Worm (Caenorhabditis elegans) whole organism, mixed stage, embryonic: ENCODE measurements around the gene ceh-100.

Experiments used
- M03D4.4 ChIP-seq: sonication (generic microtip); optimal IDR thresholded peaks from 2 replicates; lab custom pipeline; 2017; ENCODE audit warnings: mild to moderate bottlenecking, missing genetic modification characterization, missing compliant biosample characterization
- bed-3 ChIP-seq: fragments of 200-800 bp; sonication (Bioruptor generic); optimal IDR thresholded peaks from 3 replicates; lab custom pipeline; 2018; ENCODE audit warnings: mild to moderate bottlenecking, missing genetic modification characterization, moderate library complexity, missing compliant biosample characterization
- blmp-1 ChIP-seq: fragments of 150-350 bp; optimal IDR thresholded peaks from 2 replicates; lab custom pipeline; 2014; ENCODE audit warnings: missing biosample characterization, missing genetic modification characterization
- ceh-39 ChIP-seq: fragments of 150-350 bp; optimal IDR thresholded peaks from 2 replicates; lab custom pipeline; 2014; ENCODE audit warnings: missing biosample characterization, missing genetic modification characterization
- ceh-43 ChIP-seq: fragments of 200-800 bp; sonication (Bioruptor generic); optimal IDR thresholded peaks from 2 replicates; lab custom pipeline; 2018; ENCODE audit warnings: mild to moderate bottlenecking, missing genetic modification characterization, moderate library complexity, missing compliant biosample characterization
- ces-1 ChIP-seq: fragments of 150-350 bp; optimal IDR thresholded peaks from 2 replicates; lab custom pipeline; 2014; ENCODE audit warnings: missing biosample characterization, missing genetic modification reagents, missing genetic modification characterization
- cnd-1 ChIP-seq: fragments of 200-800 bp; sonication (Bioruptor generic); optimal IDR thresholded peaks from 2 replicates; lab custom pipeline; 2018; ENCODE audit warnings: mild to moderate bottlenecking, missing genetic modification characterization, missing compliant biosample characterization
- drap-1 ChIP-seq: fragments of 200-800 bp; sonication (Bioruptor generic); optimal IDR thresholded peaks from 3 replicates; lab custom pipeline; 2018; ENCODE audit warnings: mild to moderate bottlenecking, missing genetic modification characterization, missing compliant biosample characterization
- ham-2 ChIP-seq: fragments of 200-800 bp; sonication (Bioruptor generic); optimal IDR thresholded peaks from 2 replicates; lab custom pipeline; 2018; ENCODE audit warnings: mild to moderate bottlenecking, missing genetic modification characterization, missing compliant biosample characterization
- lin-13 ChIP-seq: fragments of 150-350 bp; optimal IDR thresholded peaks from 2 replicates; lab custom pipeline; 2014; ENCODE audit warnings: missing biosample characterization, missing genetic modification characterization
- lsy-2 ChIP-seq: fragments of 150-350 bp; optimal IDR thresholded peaks from 2 replicates; lab custom pipeline; 2014; ENCODE audit warnings: missing biosample characterization, missing genetic modification characterization
- mab-5 ChIP-seq: fragments of 150-350 bp; optimal IDR thresholded peaks from 2 replicates; lab custom pipeline; 2014; ENCODE audit warnings: missing biosample characterization, missing genetic modification characterization
- nhr-12 ChIP-seq: fragments of 150-350 bp; optimal IDR thresholded peaks from 2 replicates; lab custom pipeline; 2014; ENCODE audit warnings: missing biosample characterization, missing genetic modification characterization
- nhr-2 ChIP-seq: fragments of 150-350 bp; optimal IDR thresholded peaks from 2 replicates; lab custom pipeline; 2014; ENCODE audit warnings: missing biosample characterization, missing genetic modification characterization
- nhr-237 ChIP-seq: fragments of 150-350 bp; optimal IDR thresholded peaks from 2 replicates; lab custom pipeline; 2014; ENCODE audit warnings: missing biosample characterization, missing genetic modification characterization
- nhr-76 ChIP-seq: sonication (generic microtip); optimal IDR thresholded peaks from 2 replicates; lab custom pipeline; 2017; ENCODE audit warnings: missing biosample characterization, missing genetic modification characterization
- pha-4 ChIP-seq: fragments of 150-350 bp; optimal IDR thresholded peaks from 2 replicates; lab custom pipeline; 2018; ENCODE audit warnings: missing biosample characterization, missing genetic modification reagents, missing genetic modification characterization
- sem-2 ChIP-seq: fragments of 200-800 bp; sonication (Bioruptor generic); optimal IDR thresholded peaks from 2 replicates; lab custom pipeline; 2018; ENCODE audit warnings: mild to moderate bottlenecking, missing genetic modification characterization, missing compliant biosample characterization
- snpc-4 ChIP-seq: fragments of 150-350 bp; optimal IDR thresholded peaks from 2 replicates; lab custom pipeline; 2014; ENCODE audit warnings: missing biosample characterization, missing genetic modification characterization
- sptf-1 ChIP-seq: sonication (generic microtip); optimal IDR thresholded peaks from 2 replicates; lab custom pipeline; 2017; ENCODE audit warnings: mild to moderate bottlenecking, missing genetic modification characterization, moderate library complexity, missing compliant biosample characterization
- unc-120 ChIP-seq: sonication (generic microtip); optimal IDR thresholded peaks from 2 replicates; lab custom pipeline; 2017; ENCODE audit warnings: missing genetic modification characterization, missing compliant biosample characterization; ENCODE audit not compliant: poor library complexity, severe bottlenecking
- unc-39 ChIP-seq: fragments of 150-350 bp; optimal IDR thresholded peaks from 2 replicates; lab custom pipeline; 2014; ENCODE audit warnings: missing biosample characterization, missing genetic modification characterization
- unc-62 ChIP-seq: fragments of 150-350 bp; optimal IDR thresholded peaks from 2 replicates; lab custom pipeline; 2014; ENCODE audit warnings: missing biosample characterization, missing genetic modification reagents, missing genetic modification characterization
- zip-8 ChIP-seq: fragments of 150-350 bp; optimal IDR thresholded peaks from 2 replicates; lab custom pipeline; 2014; ENCODE audit warnings: missing biosample characterization, missing genetic modification characterization
- ztf-11 ChIP-seq: fragments of 150-350 bp; optimal IDR thresholded peaks from 2 replicates; lab custom pipeline; 2014; ENCODE audit warnings: missing biosample characterization, missing genetic modification characterization

Gene ceh-100

DNA sequence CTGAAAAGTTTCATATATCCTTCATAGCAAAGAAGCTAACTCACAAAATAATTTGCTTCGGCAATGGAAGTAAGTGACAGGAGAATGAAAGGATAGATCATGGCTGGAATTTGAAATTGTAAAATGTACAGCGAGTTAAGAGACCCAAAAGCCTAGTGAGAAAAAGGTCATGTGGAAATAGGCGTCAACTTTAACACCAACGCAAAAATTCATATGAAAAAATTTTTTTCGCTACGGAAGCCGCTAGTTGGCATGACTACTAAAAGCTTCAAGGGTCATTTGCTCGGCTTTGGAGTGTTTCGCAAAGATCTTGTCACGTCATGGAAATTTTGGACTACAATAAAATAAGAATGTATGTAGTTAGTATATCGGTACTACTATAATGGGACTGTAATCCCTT, 33.0 kb downstream of the ceh-100 start, which contains the start of gene Y38E10A.1:
Gene Y38E10A.1 (minus strand): TSS at position 101 of the 400 bp plus-strand sequence.
- TF ChIP-seq unc-62 (GFP tag; lab: Kevin White, UChicago) (no peak), zip-8 (no peak), lin-13 (tag; lab: Kevin White, UChicago) (no peak), nhr-2 (tag; lab: Kevin White, UChicago) (no peak), nhr-76 (tag; lab: Kevin White, UChicago) (no peak), ztf-11 (tag; lab: Kevin White, UChicago) (no peak), ceh-39 (tag; lab: Kevin White, UChicago) (no peak), mab-5 (tag; lab: Kevin White, UChicago) (no peak), sem-2 (no peak), ceh-43 (GFP tag; lab: Kevin White, UChicago) (no peak), unc-120 (tag; lab: Kevin White, UChicago) (no peak)

DNA sequence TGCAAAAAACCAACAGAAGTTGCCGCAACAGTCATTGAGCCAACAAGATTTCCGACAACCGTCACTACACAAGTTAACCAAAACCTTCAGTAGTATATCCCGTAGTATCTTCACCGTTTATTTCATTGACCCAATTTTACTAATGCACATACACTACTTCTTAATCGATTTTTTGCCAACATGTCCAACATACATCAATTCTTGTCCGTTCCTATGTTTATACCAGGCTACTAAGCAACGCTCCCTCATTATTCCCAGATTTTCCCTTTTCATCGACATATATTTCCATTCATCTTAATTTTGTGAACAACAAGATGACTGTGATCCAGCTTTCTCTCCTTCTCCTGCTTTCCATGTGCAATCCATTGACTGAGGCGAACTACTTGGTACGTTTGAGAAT, 37.6 kb downstream of the ceh-100 start, which contains the start of gene F49C5.7:
Gene F49C5.7 (plus strand): TSS at position 301 of the 400 bp plus-strand sequence.
- TF ChIP-seq sptf-1: no peak
- TF ChIP-seq zip-8: no peak
- no peak for TF ChIP-seq sem-2
- no peak for TF ChIP-seq unc-39 (tag; lab: Kevin White, UChicago)
- TF ChIP-seq ceh-43 (GFP tag; lab: Kevin White, UChicago): no peak
- no peak for TF ChIP-seq nhr-2 (tag; lab: Kevin White, UChicago)
- TF ChIP-seq lsy-2 (tag; lab: Kevin White, UChicago): no peak
- TF ChIP-seq M03D4.4: no peak
- no peak for TF ChIP-seq ztf-11 (tag; lab: Kevin White, UChicago)
- no peak for TF ChIP-seq ham-2 (GFP tag; lab: Kevin White, UChicago)
- no peak for TF ChIP-seq pha-4 (tag; lab: Kevin White, UChicago)
- no peak for TF ChIP-seq cnd-1
- TF ChIP-seq unc-120 (tag; lab: Kevin White, UChicago): no peak
- no peak for TF ChIP-seq bed-3
- TF ChIP-seq, all 35 proteins: peak for 0

DNA sequence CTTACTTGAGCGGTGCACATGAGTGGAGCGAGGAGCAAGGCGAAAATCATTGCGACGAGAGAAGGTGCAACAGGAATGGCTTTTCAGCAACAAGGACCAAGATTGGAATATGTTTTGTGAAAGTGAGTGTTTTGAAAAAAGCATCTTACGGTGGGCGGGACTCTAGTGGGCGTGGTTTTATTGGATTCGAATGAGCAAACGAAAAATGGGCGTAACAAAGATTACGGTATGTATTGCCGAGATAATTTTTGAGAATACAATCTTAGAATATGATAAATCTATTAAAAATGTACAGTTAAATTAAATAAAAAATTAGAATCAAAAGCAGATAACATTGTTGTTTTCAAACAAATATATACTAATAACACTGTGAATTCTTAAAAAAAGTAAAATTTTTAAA, 43.3 kb downstream of the ceh-100 start, which contains the start of gene F49C5.12:
Gene F49C5.12 (minus strand): TSS at position 101 of the 400 bp plus-strand sequence.
- TF ChIP-seq lsy-2 (tag; lab: Kevin White, UChicago): no peak
- no peak for TF ChIP-seq zip-8
- TF ChIP-seq sptf-1: no peak
- no peak for TF ChIP-seq ces-1 (GFP tag; lab: Kevin White, UChicago)
- TF ChIP-seq nhr-2 (tag; lab: Kevin White, UChicago): no peak
- TF ChIP-seq ztf-11 (tag; lab: Kevin White, UChicago): no peak
- TF ChIP-seq sem-2: no peak
- TF ChIP-seq, all 35 proteins: peak for 0

DNA sequence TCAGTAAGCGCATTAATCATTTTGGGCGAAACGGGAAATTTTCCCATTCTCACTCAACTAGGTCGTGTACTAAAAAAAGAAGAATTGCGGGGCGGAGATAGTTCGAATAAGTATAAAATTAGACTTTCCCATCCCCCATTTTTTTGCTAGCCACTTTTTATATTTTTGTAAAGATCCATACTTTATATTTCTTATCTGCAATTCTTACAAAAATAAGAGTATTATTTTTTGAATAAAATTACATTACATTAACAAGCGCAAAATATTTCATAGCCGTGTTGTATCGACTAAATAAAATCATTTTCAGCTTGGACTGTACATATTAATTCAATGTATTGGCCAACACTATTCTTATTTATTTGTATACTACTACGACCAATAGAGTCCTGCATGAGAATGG, 47.9 kb downstream of the ceh-100 start, which contains the start of gene F49C5.11:
Gene F49C5.11 (plus strand): TSS at position 301 of the 400 bp plus-strand sequence.
- TF ChIP-seq ham-2 (GFP tag; lab: Kevin White, UChicago) (no peak), ces-1 (GFP tag; lab: Kevin White, UChicago) (no peak), ceh-39 (tag; lab: Kevin White, UChicago) (no peak)

DNA sequence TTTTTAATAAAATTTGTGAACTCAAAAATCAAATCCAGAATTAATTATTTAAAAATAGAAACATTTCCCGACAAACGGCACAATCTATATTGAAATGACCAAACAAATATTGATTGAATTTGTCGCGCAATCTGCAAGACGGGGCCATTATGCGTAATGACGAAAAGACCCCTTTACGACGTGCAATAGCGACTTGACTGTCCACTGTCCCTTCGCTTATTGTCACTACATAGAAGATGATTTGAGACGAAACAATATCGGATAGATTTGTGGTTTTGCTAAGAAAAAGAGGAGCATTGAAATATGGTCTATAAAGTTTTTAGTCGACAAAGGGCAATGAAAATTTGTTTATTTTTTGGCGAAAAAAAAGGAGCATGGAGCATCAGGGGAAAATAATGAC, 52.5 kb downstream of the ceh-100 start:
- TF ChIP-seq unc-39 (tag; lab: Kevin White, UChicago) (no peak), cnd-1 (no peak)

DNA sequence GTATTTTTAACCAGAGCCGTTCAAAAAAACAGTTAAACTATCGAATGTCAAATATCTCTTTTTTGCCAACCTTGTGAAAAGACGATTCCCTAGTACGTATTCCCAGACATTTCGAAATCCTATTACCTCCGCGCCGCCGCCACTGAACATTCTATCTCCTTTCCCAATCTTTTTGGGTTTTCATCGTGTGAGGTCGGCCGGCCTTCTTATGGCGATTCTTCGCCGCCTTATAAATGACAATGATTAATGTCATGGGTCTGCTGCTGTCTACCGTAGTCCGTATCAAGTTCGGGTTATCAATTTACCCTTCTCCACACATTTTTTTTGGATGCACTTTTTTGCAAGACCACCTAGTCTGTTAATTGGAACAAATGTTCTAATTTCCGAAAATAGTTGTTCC, 53.9 kb downstream of the ceh-100 start:
- TF ChIP-seq snpc-4 (tag; lab: Kevin White, UChicago): no peak
- TF ChIP-seq unc-62 (GFP tag; lab: Kevin White, UChicago): no peak
- no peak for TF ChIP-seq pha-4 (tag; lab: Kevin White, UChicago)
- no peak for TF ChIP-seq zip-8
- TF ChIP-seq unc-39 (tag; lab: Kevin White, UChicago): no peak
- TF ChIP-seq nhr-76 (tag; lab: Kevin White, UChicago): no peak
- TF ChIP-seq nhr-12 (tag; lab: Kevin White, UChicago): no peak
- TF ChIP-seq M03D4.4: no peak
- TF ChIP-seq ztf-11 (tag; lab: Kevin White, UChicago): no peak
- no peak for TF ChIP-seq nhr-237 (tag; lab: Kevin White, UChicago)
- TF ChIP-seq nhr-2 (tag; lab: Kevin White, UChicago): no peak

DNA sequence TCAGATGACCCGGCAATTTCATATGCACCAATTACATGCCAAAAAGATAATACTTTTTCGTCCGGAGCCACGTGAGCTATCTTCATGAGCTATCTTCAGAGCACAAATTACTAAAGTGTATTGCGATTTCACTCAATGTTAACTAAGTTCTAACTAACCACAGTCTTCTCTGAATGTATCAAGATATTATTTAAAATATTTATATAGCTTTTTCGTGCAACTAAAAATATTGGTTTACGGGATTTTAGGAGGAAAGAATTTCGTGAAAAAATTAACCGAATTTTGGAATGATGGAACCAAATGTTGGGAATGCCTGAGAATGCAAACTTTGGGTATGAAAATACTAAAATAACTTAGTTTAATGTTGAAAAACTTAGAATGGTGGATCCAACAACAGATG, 55.9 kb downstream of the ceh-100 start, which contains the start of gene F49C5.16:
Gene F49C5.16 (plus strand): TSS at position 301 of the 400 bp plus-strand sequence.
- TF ChIP-seq blmp-1: no peak
- TF ChIP-seq drap-1 (GFP tag; lab: Kevin White, UChicago): no peak
- TF ChIP-seq lsy-2 (tag; lab: Kevin White, UChicago): no peak
